Worm (Caenorhabditis elegans): ENCODE data around the gene srh-44.
A peak's percentile ranks its signal among the peaks of the same experiment; 100 is the strongest.

The srh-44 gene

DNA sequence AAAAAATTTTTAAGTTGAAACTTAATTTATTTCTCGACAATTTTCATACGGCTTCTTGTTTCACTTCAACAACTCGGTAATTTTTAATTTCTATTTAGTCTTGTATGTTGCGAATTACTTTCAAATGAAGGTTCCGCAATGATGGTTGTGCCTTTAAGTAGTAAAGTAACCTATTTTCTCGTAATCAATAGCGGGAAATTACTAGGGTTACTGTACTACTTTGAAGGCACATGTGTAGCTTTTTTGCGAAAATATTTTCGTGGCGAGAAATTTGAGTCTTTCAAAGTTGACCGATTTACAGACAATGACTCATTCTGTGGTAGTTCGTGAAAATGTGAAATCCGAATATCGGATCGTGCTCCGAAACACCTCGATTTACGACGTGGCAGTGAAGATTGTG lies 3.3 kb downstream of the srh-44 start, which contains the start of gene B0334.10:
Gene B0334.10, plus strand, starts transcription at position 301 of the 400 bp plus-strand sequence.
- TF ChIP-seq hnd-1 (tag; optimal IDR thresholded peaks at IDR 0.05), result no peak
- TF ChIP-seq tra-4 (tag; optimal IDR thresholded peaks at IDR 0.05), result no peak
- TF ChIP-seq hmg-4 (GFP tag; optimal IDR thresholded peaks at IDR 0.05), result no peak
- TF ChIP-seq ets-7 (tag; optimal IDR thresholded peaks at IDR 0.05), result no peak
- no peak for TF ChIP-seq tbx-11 (GFP tag; IDR thresholded peaks at IDR 0.05)
- TF ChIP-seq pes-1 (GFP tag; IDR thresholded peaks at IDR 0.05), result no peak
- no peak for TF ChIP-seq scrt-1 (GFP tag; IDR thresholded peaks at IDR 0.05)
- TF ChIP-seq tbx-37 (GFP tag; conservative IDR thresholded peaks at IDR 0.05), result no peak
- no peak for TF ChIP-seq F13C5.2 (tag; optimal IDR thresholded peaks at IDR 0.05)
- no peak for TF ChIP-seq ceh-36 (tag; optimal IDR thresholded peaks at IDR 0.05)
- TF ChIP-seq B0310.2 (tag; optimal IDR thresholded peaks at IDR 0.05), result no peak
- TF ChIP-seq ama-1 (optimal IDR thresholded peaks at IDR 0.05), result no peak
- no peak for TF ChIP-seq flt-1 (GFP tag; IDR thresholded peaks at IDR 0.05)
- TF ChIP-seq sea-1 (GFP tag; conservative IDR thresholded peaks at IDR 0.05), result no peak
- no peak for TF ChIP-seq aly-1 (tag; optimal IDR thresholded peaks at IDR 0.05)
- no peak for TF ChIP-seq ceh-13 (GFP tag; optimal IDR thresholded peaks at IDR 0.05)
- TF ChIP-seq hmbx-1 (tag; optimal IDR thresholded peaks at IDR 0.05), result no peak

ce11 chrII:11521300-11521699 lies 6.4 kb downstream of the srh-44 start, which contains the start of gene Y62F5A.10:
Gene Y62F5A.10, plus strand, starts transcription at chrII:11521600.
- no peak for TF ChIP-seq ceh-36 (tag; optimal IDR thresholded peaks at IDR 0.05)
- no peak for TF ChIP-seq sea-1 (GFP tag; conservative IDR thresholded peaks at IDR 0.05)
- TF ChIP-seq hnd-1 (tag; optimal IDR thresholded peaks at IDR 0.05), result no peak
- no peak for TF ChIP-seq B0310.2 (tag; optimal IDR thresholded peaks at IDR 0.05)
- no peak for TF ChIP-seq flt-1 (GFP tag; IDR thresholded peaks at IDR 0.05)
- no peak for TF ChIP-seq hmbx-1 (tag; optimal IDR thresholded peaks at IDR 0.05)
- TF ChIP-seq tbx-37 (GFP tag; conservative IDR thresholded peaks at IDR 0.05), result no peak
- TF ChIP-seq tra-4 (tag; optimal IDR thresholded peaks at IDR 0.05), result no peak
- TF ChIP-seq tbx-11 (GFP tag; IDR thresholded peaks at IDR 0.05), result no peak
- TF ChIP-seq ets-7 (tag; optimal IDR thresholded peaks at IDR 0.05), result no peak
- TF ChIP-seq aly-1 (tag; optimal IDR thresholded peaks at IDR 0.05), result no peak
- no peak for TF ChIP-seq F13C5.2 (tag; optimal IDR thresholded peaks at IDR 0.05)
- TF ChIP-seq hmg-4 (GFP tag; optimal IDR thresholded peaks at IDR 0.05), result no peak
- TF ChIP-seq pes-1 (GFP tag; IDR thresholded peaks at IDR 0.05), result no peak
- no peak for TF ChIP-seq ama-1 (optimal IDR thresholded peaks at IDR 0.05)
- no peak for TF ChIP-seq scrt-1 (GFP tag; IDR thresholded peaks at IDR 0.05)
- no peak for TF ChIP-seq ceh-13 (GFP tag; optimal IDR thresholded peaks at IDR 0.05)

DNA sequence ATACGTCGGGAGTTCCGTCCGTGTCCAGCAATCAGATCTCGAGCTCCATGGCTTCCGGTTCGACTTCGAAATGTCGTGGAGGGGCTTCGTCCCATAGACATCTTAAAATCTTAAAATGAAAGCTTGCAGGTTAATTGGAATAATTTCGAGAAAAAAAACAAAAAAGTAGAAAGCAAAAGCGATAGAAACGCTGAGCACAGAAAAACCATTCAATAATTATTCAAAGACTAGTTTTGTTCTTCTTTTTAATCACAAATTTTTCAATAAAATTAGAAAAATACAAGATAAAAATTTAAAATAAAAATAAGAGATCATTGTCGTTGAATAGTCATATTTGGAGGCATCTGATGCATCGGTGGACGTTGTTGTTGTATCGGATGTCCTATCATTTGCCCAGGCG lies 12.1 kb downstream of the srh-44 start, which contains the start of gene age-1:
Gene age-1, minus strand, starts transcription at position 101 of the 400 bp plus-strand sequence.
- TF ChIP-seq tbx-11 (GFP tag; IDR thresholded peaks at IDR 0.05) (no peak), ets-7 (tag; optimal IDR thresholded peaks at IDR 0.05) (no peak), aly-1 (tag; optimal IDR thresholded peaks at IDR 0.05) (no peak), ceh-36 (tag; optimal IDR thresholded peaks at IDR 0.05) (no peak), B0310.2 (tag; optimal IDR thresholded peaks at IDR 0.05) (no peak), scrt-1 (GFP tag; IDR thresholded peaks at IDR 0.05) (no peak), ama-1 (optimal IDR thresholded peaks at IDR 0.05) (no peak), F13C5.2 (tag; optimal IDR thresholded peaks at IDR 0.05) (no peak), ceh-13 (GFP tag; optimal IDR thresholded peaks at IDR 0.05) (no peak), hmbx-1 (tag; optimal IDR thresholded peaks at IDR 0.05) (no peak), flt-1 (GFP tag; IDR thresholded peaks at IDR 0.05) (no peak), hnd-1 (tag; optimal IDR thresholded peaks at IDR 0.05) (no peak), hmg-4 (GFP tag; optimal IDR thresholded peaks at IDR 0.05) (no peak)

DNA sequence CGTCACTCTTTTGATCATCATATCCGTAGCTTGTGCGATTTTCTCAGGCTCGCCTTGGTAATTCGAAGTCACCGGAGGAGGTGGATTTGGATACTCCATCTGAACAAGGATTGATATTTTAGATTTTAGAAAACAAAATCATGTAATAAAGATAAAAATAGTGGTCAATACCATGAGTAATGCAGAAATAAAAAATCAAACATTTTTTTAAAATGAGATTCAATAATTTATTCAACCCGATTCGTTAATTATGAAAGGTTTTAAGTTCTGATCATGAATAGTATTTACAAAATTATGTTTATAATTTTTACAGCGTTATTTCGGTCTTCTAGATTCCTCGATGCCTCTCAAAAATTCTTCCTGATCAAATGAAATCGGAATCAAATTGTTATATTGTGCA lies 18.8 kb downstream of the srh-44 start, which contains the start of gene mdt-8:
Gene mdt-8, minus strand, starts transcription at position 101 of the 400 bp plus-strand sequence.
- no peak for TF ChIP-seq pes-1 (GFP tag; IDR thresholded peaks at IDR 0.05)

ce11 chrII:11534429-11535099 lies 19.7 kb downstream of the srh-44 start, which contains the start of gene Y62F5A.12:
Gene Y62F5A.12, minus strand, starts transcription at chrII:11534479.
- TF ChIP-seq tbx-11 (GFP tag; IDR thresholded peaks at IDR 0.05) (peak; percentile 63), sea-1 (GFP tag; conservative IDR thresholded peaks at IDR 0.05) (peak; percentile 79), tbx-37 (GFP tag; conservative IDR thresholded peaks at IDR 0.05) (peak; percentile 86), flt-1 (GFP tag; IDR thresholded peaks at IDR 0.05) (peak; percentile 82), pes-1 (GFP tag; IDR thresholded peaks at IDR 0.05) (peak; percentile 86), scrt-1 (GFP tag; IDR thresholded peaks at IDR 0.05) (peak; percentile 71; the same call in 1 of the 2 replicates), ets-7 (tag; optimal IDR thresholded peaks at IDR 0.05) (peak; percentile 70), hnd-1 (tag; optimal IDR thresholded peaks at IDR 0.05) (peak; percentile 36), ceh-13 (GFP tag; optimal IDR thresholded peaks at IDR 0.05) (peak; percentile 14), hmg-4 (GFP tag; optimal IDR thresholded peaks at IDR 0.05) (peak; percentile 13)

DNA sequence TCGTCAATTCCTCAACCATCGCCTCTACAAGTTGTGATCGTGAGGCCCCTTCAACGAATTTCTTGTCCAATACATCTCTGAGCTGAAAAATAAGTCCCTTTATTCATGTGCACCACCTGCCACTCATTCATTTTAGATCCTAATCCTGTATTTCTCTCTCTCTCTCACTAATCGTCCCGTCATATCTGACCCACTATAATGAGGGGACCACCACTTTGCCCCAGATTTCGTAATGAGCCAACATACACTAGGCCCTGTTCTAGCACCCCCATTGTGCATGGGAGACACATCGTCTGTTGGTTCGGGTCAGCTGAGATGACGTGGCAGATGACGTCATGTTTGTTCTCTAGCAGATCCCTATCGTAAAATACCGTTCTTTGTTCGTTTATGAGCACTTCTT lies 20.6 kb downstream of the srh-44 start:
- no peak for TF ChIP-seq ama-1 (optimal IDR thresholded peaks at IDR 0.05)
- no peak for TF ChIP-seq ets-7 (tag; optimal IDR thresholded peaks at IDR 0.05)
- no peak for TF ChIP-seq F13C5.2 (tag; optimal IDR thresholded peaks at IDR 0.05)
- TF ChIP-seq tbx-11 (GFP tag; IDR thresholded peaks at IDR 0.05), result no peak
- 0 out of 2 replicates have a peak, but pooled peaks have one; percentile 4 for TF ChIP-seq tbx-37 (GFP tag; conservative IDR thresholded peaks at IDR 0.05)
- TF ChIP-seq scrt-1 (GFP tag; IDR thresholded peaks at IDR 0.05), result no peak
- no peak for TF ChIP-seq B0310.2 (tag; optimal IDR thresholded peaks at IDR 0.05)
- no peak for TF ChIP-seq hmbx-1 (tag; optimal IDR thresholded peaks at IDR 0.05)
- TF ChIP-seq tra-4 (tag; optimal IDR thresholded peaks at IDR 0.05), result no peak
- TF ChIP-seq ceh-36 (tag; optimal IDR thresholded peaks at IDR 0.05), result peak; percentile 11
- peak; percentile 56; the same call in 1 of the 2 replicates for TF ChIP-seq sea-1 (GFP tag; conservative IDR thresholded peaks at IDR 0.05)
- TF ChIP-seq flt-1 (GFP tag; IDR thresholded peaks at IDR 0.05), result peak; percentile 35; the same call in 1 of the 2 replicates
- TF ChIP-seq hnd-1 (tag; optimal IDR thresholded peaks at IDR 0.05), result no peak
- no peak for TF ChIP-seq aly-1 (tag; optimal IDR thresholded peaks at IDR 0.05)
- no peak for TF ChIP-seq ceh-13 (GFP tag; optimal IDR thresholded peaks at IDR 0.05)
- peak; percentile 74 for TF ChIP-seq hmg-4 (GFP tag; optimal IDR thresholded peaks at IDR 0.05)
- 0 out of 2 replicates have a peak, but pooled peaks have one; percentile 7 for TF ChIP-seq pes-1 (GFP tag; IDR thresholded peaks at IDR 0.05)

- TF ChIP-seq hmbx-1 (tag; optimal IDR thresholded peaks at IDR 0.05), result no peak
These were observed 21.0 kb downstream of the srh-44 start for ce11 chrII:11535924-11536323.

Measured in whole organism, early embryonic.